Fruit fly (Drosophila melanogaster) whole organism, embryonic: ENCODE results near the gene veli.

ENCODE experiments used
- Atf-2 ChIP-seq: fragments of 200-800 bp; sonication (Bioruptor generic); optimal IDR thresholded peaks from 2 replicates; lab custom pipeline; 2016; ENCODE audit warnings: missing biosample characterization, missing genetic modification characterization
- Atf6 ChIP-seq: fragments of 200-800 bp; sonication (Bioruptor generic); IDR thresholded peaks from 2 replicates; pipeline ENCODE4 v1.3.6; 2022; ENCODE audit warnings: missing biosample characterization, missing genetic modification characterization
- B-H2 ChIP-seq: fragments of 200-800 bp; sonication (Bioruptor generic); optimal IDR thresholded peaks from 2 replicates; lab custom pipeline; 2018; ENCODE audit warnings: missing biosample characterization, mild to moderate bottlenecking, missing genetic modification characterization
- Bdp1 ChIP-seq: fragments of 200-800 bp; sonication (Bioruptor generic); optimal IDR thresholded peaks from 3 replicates; lab custom pipeline; 2016; ENCODE audit warnings: missing biosample characterization, missing genetic modification characterization
- Bgb ChIP-seq: fragments of 200-800 bp; sonication (Bioruptor generic); IDR thresholded peaks from 2 replicates; pipeline ENCODE4 v1.3.6; 2022; ENCODE audit warnings: missing biosample characterization, missing genetic modification characterization; ENCODE audit not compliant: partially characterized antibody
- BtbVII ChIP-seq: fragments of 200-800 bp; sonication (Bioruptor generic); optimal IDR thresholded peaks from 3 replicates; lab custom pipeline; 2017; ENCODE audit warnings: missing biosample characterization, mild to moderate bottlenecking, missing genetic modification characterization
- CG10209 ChIP-seq: fragments of 200-800 bp; sonication (Bioruptor generic); optimal IDR thresholded peaks from 3 replicates; lab custom pipeline; 2017; ENCODE audit warnings: missing biosample characterization, mild to moderate bottlenecking, missing genetic modification characterization, missing genetic modification reagents
- CG12219 ChIP-seq: fragments of 200-800 bp; sonication (Bioruptor generic); optimal IDR thresholded peaks from 3 replicates; lab custom pipeline; 2018; ENCODE audit warnings: missing biosample characterization, mild to moderate bottlenecking, missing genetic modification characterization
- CG12299 ChIP-seq: fragments of 200-800 bp; sonication (Bioruptor generic); optimal IDR thresholded peaks from 2 replicates; lab custom pipeline; 2018; ENCODE audit warnings: missing biosample characterization, mild to moderate bottlenecking, missing genetic modification characterization
- CG12659 ChIP-seq: fragments of 200-800 bp; sonication (Bioruptor generic); optimal IDR thresholded peaks from 3 replicates; lab custom pipeline; 2017; ENCODE audit warnings: mild to moderate bottlenecking, missing biosample characterization, missing genetic modification reagents, missing genetic modification characterization
- CG14710 ChIP-seq: fragments of 200-800 bp; sonication (Bioruptor generic); optimal IDR thresholded peaks from 3 replicates; lab custom pipeline; 2019; ENCODE audit warnings: missing biosample characterization, mild to moderate bottlenecking, missing genetic modification characterization, moderate library complexity
- CG15269 ChIP-seq: fragments of 200-800 bp; sonication (Bioruptor generic); optimal IDR thresholded peaks from 2 replicates; lab custom pipeline; 2018; ENCODE audit warnings: missing biosample characterization, mild to moderate bottlenecking, missing genetic modification characterization, moderate library complexity
- CG17385 ChIP-seq: fragments of 200-800 bp; sonication (Bioruptor generic); optimal IDR thresholded peaks from 3 replicates; lab custom pipeline; 2018; ENCODE audit warnings: missing biosample characterization, mild to moderate bottlenecking, missing genetic modification characterization
- CG18764 ChIP-seq: fragments of 200-800 bp; sonication (Bioruptor generic); optimal IDR thresholded peaks from 3 replicates; lab custom pipeline; 2016; ENCODE audit warnings: missing biosample characterization, missing genetic modification characterization
- CG2120 ChIP-seq: fragments of 200-800 bp; sonication (Bioruptor generic); optimal IDR thresholded peaks from 3 replicates; lab custom pipeline; 2016; ENCODE audit warnings: missing biosample characterization, missing genetic modification characterization
- CG2712 ChIP-seq: fragments of 200-800 bp; optimal IDR thresholded peaks from 3 replicates; lab custom pipeline; 2019; ENCODE audit warnings: missing biosample characterization, mild to moderate bottlenecking, missing genetic modification characterization, moderate library complexity
- CG3281 ChIP-seq: fragments of 200-800 bp; sonication (Bioruptor generic); optimal IDR thresholded peaks from 3 replicates; lab custom pipeline; 2017; ENCODE audit warnings: missing biosample characterization, mild to moderate bottlenecking, missing genetic modification characterization
- CG34422 ChIP-seq: fragments of 200-800 bp; sonication (Bioruptor generic); IDR thresholded peaks from 3 replicates; pipeline ENCODE4 v1.3.6; 2022; ENCODE audit warnings: missing biosample characterization, missing genetic modification characterization
- CG4424 ChIP-seq: fragments of 200-800 bp; sonication (Bioruptor generic); optimal IDR thresholded peaks from 3 replicates; lab custom pipeline; 2016; ENCODE audit warnings: missing biosample characterization, missing genetic modification characterization
- CG4730 ChIP-seq: fragments of 200-800 bp; sonication (Bioruptor generic); IDR thresholded peaks from 2 replicates; pipeline ENCODE4 v1.3.6; 2022; ENCODE audit warnings: missing biosample characterization, missing genetic modification characterization
- CG9876 ChIP-seq: fragments of 200-800 bp; sonication (Bioruptor generic); optimal IDR thresholded peaks from 2 replicates; lab custom pipeline; 2016; ENCODE audit warnings: missing biosample characterization, missing genetic modification characterization
- ERR ChIP-seq: fragments of 200-800 bp; sonication (Bioruptor generic); optimal IDR thresholded peaks from 2 replicates; lab custom pipeline; 2016; ENCODE audit warnings: missing biosample characterization, missing genetic modification characterization
- Hand ChIP-seq: fragments of 200-800 bp; sonication (Bioruptor generic); optimal IDR thresholded peaks from 2 replicates; lab custom pipeline; 2017; ENCODE audit warnings: mild to moderate bottlenecking, missing biosample characterization, missing genetic modification reagents, missing genetic modification characterization
- MTF-1 ChIP-seq: fragments of 200-800 bp; sonication (Bioruptor generic); optimal IDR thresholded peaks from 2 replicates; lab custom pipeline; 2018; ENCODE audit warnings: missing biosample characterization, mild to moderate bottlenecking, missing genetic modification characterization, borderline replicate concordance
- PHDP ChIP-seq: fragments of 200-800 bp; sonication (Bioruptor generic); optimal IDR thresholded peaks from 3 replicates; lab custom pipeline; 2018; ENCODE audit warnings: missing biosample characterization, mild to moderate bottlenecking, missing genetic modification characterization, moderate library complexity
- Pdp1 ChIP-seq, 2 experiments: fragments of 200-800 bp; sonication (Bioruptor generic); optimal IDR thresholded peaks; 3 replicates each; lab custom pipeline; 2016; ENCODE audit warnings: missing biosample characterization in 2 of 2, missing genetic modification characterization in 2 of 2, mild to moderate bottlenecking in 1 of 2, moderate library complexity in 1 of 2
- Six4 ChIP-seq: fragments of 200-800 bp; sonication (Bioruptor generic); optimal IDR thresholded peaks from 2 replicates; lab custom pipeline; 2016; ENCODE audit warnings: missing biosample characterization, missing genetic modification characterization
- YL-1 ChIP-seq: fragments of 200-800 bp; sonication (Bioruptor generic); optimal IDR thresholded peaks from 3 replicates; lab custom pipeline; 2017; ENCODE audit warnings: missing biosample characterization, mild to moderate bottlenecking, missing genetic modification characterization
- bcd ChIP-seq: fragments of 200-800 bp; sonication (Bioruptor generic); optimal IDR thresholded peaks from 2 replicates; lab custom pipeline; 2017; ENCODE audit warnings: missing biosample characterization, mild to moderate bottlenecking, missing genetic modification characterization
- bowl ChIP-seq: fragments of 200-800 bp; sonication (Bioruptor generic); IDR thresholded peaks from 2 replicates; pipeline ENCODE4 v1.3.6; 2022; ENCODE audit warnings: missing biosample characterization, missing genetic modification characterization
- corto ChIP-seq: fragments of 200-800 bp; sonication (Bioruptor generic); optimal IDR thresholded peaks from 2 replicates; lab custom pipeline; 2016; ENCODE audit warnings: missing biosample characterization, mild to moderate bottlenecking, missing genetic modification characterization, moderate library complexity
- crp ChIP-seq, 2 experiments: fragments of 200-800 bp; sonication (Bioruptor generic); optimal IDR thresholded peaks; 2 replicates in 1 of 2; 3 replicates in 1 of 2; lab custom pipeline; 2017; ENCODE audit warnings: missing biosample characterization in 2 of 2, missing genetic modification characterization in 2 of 2, mild to moderate bottlenecking in 1 of 2, moderate library complexity in 1 of 2
- cwo ChIP-seq: fragments of 200-800 bp; sonication (Bioruptor generic); optimal IDR thresholded peaks from 3 replicates; lab custom pipeline; 2017; ENCODE audit warnings: missing biosample characterization, missing genetic modification characterization, mild to moderate bottlenecking, moderate library complexity, missing genetic modification reagents
- exex ChIP-seq: fragments of 200-800 bp; sonication (Bioruptor generic); optimal IDR thresholded peaks from 4 replicates; lab custom pipeline; 2018; ENCODE audit warnings: missing biosample characterization, mild to moderate bottlenecking, missing genetic modification characterization, moderate library complexity
- fd3F ChIP-seq: fragments of 200-800 bp; sonication (Bioruptor generic); optimal IDR thresholded peaks from 2 replicates; lab custom pipeline; 2018; ENCODE audit warnings: missing biosample characterization, mild to moderate bottlenecking, missing genetic modification characterization, moderate library complexity
- gcm ChIP-seq: fragments of 200-800 bp; sonication (Bioruptor generic); optimal IDR thresholded peaks from 2 replicates; lab custom pipeline; 2019; ENCODE audit warnings: missing biosample characterization, mild to moderate bottlenecking, missing genetic modification characterization, moderate library complexity
- grn ChIP-seq: fragments of 200-800 bp; sonication (Bioruptor generic); optimal IDR thresholded peaks from 3 replicates; lab custom pipeline; 2017; ENCODE audit warnings: missing biosample characterization, missing genetic modification characterization
- gt ChIP-seq: fragments of 200-800 bp; sonication (Bioruptor generic); IDR thresholded peaks from 2 replicates; pipeline ENCODE4 v1.3.6; 2022; ENCODE audit warnings: missing biosample characterization, missing genetic modification characterization
- hbn ChIP-seq: fragments of 200-800 bp; sonication (Bioruptor generic); IDR thresholded peaks from 2 replicates; pipeline ENCODE4 v1.3.6; 2022; ENCODE audit warnings: missing biosample characterization, missing genetic modification characterization; ENCODE audit not compliant: partially characterized antibody
- maf-S ChIP-seq: fragments of 200-800 bp; sonication (Bioruptor generic); optimal IDR thresholded peaks from 2 replicates; lab custom pipeline; 2016; ENCODE audit warnings: missing biosample characterization, missing genetic modification characterization
- oc ChIP-seq: fragments of 200-800 bp; sonication (Bioruptor generic); optimal IDR thresholded peaks from 2 replicates; lab custom pipeline; 2018; ENCODE audit warnings: missing biosample characterization, mild to moderate bottlenecking, missing genetic modification characterization, moderate library complexity
- onecut ChIP-seq: fragments of 200-800 bp; sonication (Bioruptor generic); IDR thresholded peaks from 2 replicates; pipeline ENCODE4 v1.3.6; 2022; ENCODE audit warnings: missing biosample characterization, missing genetic modification characterization
- pum ChIP-seq: fragments of 200-800 bp; sonication (Bioruptor generic); optimal IDR thresholded peaks from 2 replicates; lab custom pipeline; 2016; ENCODE audit warnings: missing biosample characterization, missing genetic modification characterization
- slbo ChIP-seq: fragments of 200-800 bp; sonication (Bioruptor generic); IDR thresholded peaks from 2 replicates; pipeline ENCODE4 v1.3.6; 2022; ENCODE audit warnings: missing biosample characterization, missing genetic modification characterization
- tll ChIP-seq, 2 experiments: fragments of 200-800 bp in 1 of 2; fragments of >200 bp in 1 of 2; sonication (Bioruptor generic) in 1 of 2; optimal IDR thresholded peaks; 2 replicates each; lab custom pipeline; 2017 to 2019; ENCODE audit warnings: missing biosample characterization in 2 of 2, missing genetic modification characterization in 2 of 2, mild to moderate bottlenecking in 1 of 2, moderate library complexity in 1 of 2
- tna ChIP-seq: fragments of 200-800 bp; sonication (Bioruptor generic); IDR thresholded peaks from 2 replicates; pipeline ENCODE4 v1.3.6; 2022; ENCODE audit warnings: missing biosample characterization, missing genetic modification characterization; ENCODE audit not compliant: partially characterized antibody
- zfh2 ChIP-seq: fragments of 200-800 bp; sonication (Bioruptor generic); optimal IDR thresholded peaks from 2 replicates; lab custom pipeline; 2016; ENCODE audit warnings: missing biosample characterization, missing genetic modification characterization

veli gene

dm6 chr3R:25027281-25028219 lies 37.8 kb downstream of the veli start (continued):
- TF ChIP-seq Bgb (GFP tag; lab: Robert Waterston, UW) (0 out of 2 replicates have a peak, but pooled peaks have one; percentile 28), gcm (no peak), CG3281 (peak; percentile 72), CG12219 (no peak), onecut (GFP tag; lab: Robert Waterston, UW) (0 out of 2 replicates have a peak, but pooled peaks have one; percentile 6), CG4424 (GFP tag; lab: Kevin White, UChicago) (no peak), CG12299 (tag; lab: Kevin White, UChicago) (peak; percentile 17), CG17385 (GFP tag; lab: Kevin White, UChicago) (peak; percentile 57), Atf-2 (GFP tag; lab: Kevin White, UChicago) (no peak), CG2712 (tag; lab: Kevin White, UChicago) (no peak), Six4 (GFP tag; lab: Kevin White, UChicago) (no peak), CG34422 (no peak), slbo (GFP tag; lab: Robert Waterston, UW) (peak; percentile 26; the same call in 1 of the 2 replicates), pum (no peak), exex (tag; lab: Kevin White, UChicago) (peak; percentile 99), YL-1 (GFP tag; lab: Kevin White, UChicago) (peak; percentile 23), Atf6 (GFP tag; lab: Robert Waterston, UW) (peak; percentile 32; the same call in 1 of the 2 replicates), CG2120 (GFP tag; lab: Kevin White, UChicago) (peak; percentile 75), CG12659 (GFP tag; lab: Kevin White, UChicago) (peak; percentile 68), crp (GFP tag; optimal IDR thresholded peaks at IDR 0.05; lab: Kevin White, UChicago) (no peak), zfh2 (GFP tag; lab: Kevin White, UChicago) (peak; percentile 10), CG9876 (GFP tag; lab: Kevin White, UChicago) (no peak), tll (GFP tag; optimal IDR thresholded peaks at IDR 0.05; lab: Kevin White, UChicago) (no peak), CG15269 (tag; lab: Kevin White, UChicago) (no peak), oc (tag; lab: Kevin White, UChicago) (no peak), MTF-1 (GFP tag; lab: Kevin White, UChicago) (peak; percentile 50), BtbVII (GFP tag; lab: Kevin White, UChicago) (peak; percentile 59), PHDP (tag; lab: Kevin White, UChicago) (peak; percentile 43), CG18764 (GFP tag; lab: Kevin White, UChicago) (no peak), hbn (GFP tag; lab: Robert Waterston, UW) (no peak), Hand (GFP tag; lab: Kevin White, UChicago) (peak; percentile 63), B-H2 (GFP tag; lab: Kevin White, UChicago) (peak; percentile 29), bcd (GFP tag; lab: Kevin White, UChicago) (no peak), Bdp1 (GFP tag; lab: Kevin White, UChicago) (no peak), ERR (GFP tag; lab: Kevin White, UChicago) (no peak), corto (GFP tag; lab: Kevin White, UChicago) (peak; percentile 80), Pdp1 (GFP tag; optimal IDR thresholded peaks at IDR 0.05; lab: Kevin White, UChicago) (peak in 1 of 2 experiments; percentile 8), cwo (GFP tag; lab: Kevin White, UChicago) (peak; percentile 59), tna (no peak), bowl (GFP tag; lab: Robert Waterston, UW) (no peak), CG14710 (tag; lab: Kevin White, UChicago) (no peak), fd3F (GFP tag; lab: Kevin White, UChicago) (peak; percentile 24), gt (GFP tag; lab: Robert Waterston, UW) (no peak), CG4730 (GFP tag; lab: Robert Waterston, UW) (no peak), CG10209 (GFP tag; lab: Kevin White, UChicago) (no peak), grn (GFP tag; lab: Kevin White, UChicago) (peak; percentile 63), maf-S (GFP tag; lab: Kevin White, UChicago) (peak; percentile 8)
